Fruit fly (Drosophila melanogaster) whole organism: Measurements from ENCODE around the gene Mst77F.

Experiments
- CG8478 ChIP-seq: fragments of >200 bp; optimal IDR thresholded peaks from 2 replicates; lab custom pipeline; 2018; ENCODE audit warnings: inconsistent platforms
- Dll ChIP-seq: fragments of >200 bp; optimal IDR thresholded peaks from 2 replicates; lab custom pipeline; 2017
- EcR ChIP-seq, 2 experiments: fragments of >200 bp; optimal IDR thresholded peaks; 2 replicates each; lab custom pipeline; 2017; ENCODE audit warnings: missing biosample characterization in 2 of 2, missing genetic modification characterization in 2 of 2, missing genetic modification reagents in 2 of 2
- pan ChIP-seq: fragments of >200 bp; optimal IDR thresholded peaks from 2 replicates; lab custom pipeline; 2017
- usp ChIP-seq: fragments of >200 bp; optimal IDR thresholded peaks from 2 replicates; lab custom pipeline; 2017; ENCODE audit warnings: missing biosample characterization, missing genetic modification characterization, mixed read lengths

dm6 chr3L:20837040-20837830 lies 19.4 kb upstream of the Mst77F start, which contains the start of gene CG13255:
- TF ChIP-seq CG8478 (lab: Kevin White, UChicago), result no peak
- no peak for TF ChIP-seq Dll (lab: Kevin White, UChicago)
- TF ChIP-seq EcR (GFP tag; optimal IDR thresholded peaks at IDR 0.05; lab: Kevin White, UChicago), result no peak
- no peak for TF ChIP-seq pan (lab: Kevin White, UChicago)
- TF ChIP-seq usp (GFP tag; lab: Kevin White, UChicago), result no peak
